Worm (Caenorhabditis elegans) whole organism, early embryonic: ENCODE results near the gene cyk-1.

Source experiments
- ama-1 ChIP-seq: fragments of 150-350 bp; optimal IDR thresholded peaks from 2 replicates; lab custom pipeline; 2014
- ceh-36 ChIP-seq: sonication (generic microtip); optimal IDR thresholded peaks from 2 replicates; lab custom pipeline; 2016; ENCODE audit warnings: missing genetic modification characterization, inconsistent platforms, missing compliant biosample characterization
- ets-7 ChIP-seq: sonication (generic microtip); optimal IDR thresholded peaks from 2 replicates; lab custom pipeline; 2016; ENCODE audit warnings: missing genotype, missing genetic modification characterization, missing compliant biosample characterization
- flt-1 ChIP-seq: fragments of 200-800 bp; sonication (Bioruptor generic); IDR thresholded peaks from 2 replicates; pipeline ENCODE4 v1.3.6; 2022; ENCODE audit warnings: missing genetic modification characterization, missing compliant biosample characterization
- hmg-4 ChIP-seq: fragments of 200-800 bp; sonication (Bioruptor generic); optimal IDR thresholded peaks from 2 replicates; lab custom pipeline; 2018; ENCODE audit warnings: mild to moderate bottlenecking, missing genetic modification characterization, missing compliant biosample characterization
- pes-1 ChIP-seq: fragments of 200-800 bp; sonication (Bioruptor generic); IDR thresholded peaks from 2 replicates; pipeline ENCODE4 v1.3.6; 2022; ENCODE audit warnings: missing genetic modification reagents, missing genetic modification characterization, missing compliant biosample characterization
- scrt-1 ChIP-seq: fragments of 200-800 bp; sonication (Bioruptor generic); IDR thresholded peaks from 2 replicates; pipeline ENCODE4 v1.3.6; 2022; ENCODE audit warnings: missing genetic modification characterization, missing compliant biosample characterization
- tbx-11 ChIP-seq: fragments of 200-800 bp; sonication (Bioruptor generic); IDR thresholded peaks from 2 replicates; pipeline ENCODE4 v1.3.6; 2022; ENCODE audit warnings: missing genetic modification characterization, missing compliant biosample characterization
- tbx-37 ChIP-seq: fragments of 200-800 bp; sonication (Bioruptor generic); conservative IDR thresholded peaks from 2 replicates; pipeline ENCODE4 v1.3.6; 2022; ENCODE audit warnings: missing genetic modification reagents, missing genetic modification characterization, missing compliant biosample characterization

ce11 chrIII:6989900-6990299 lies 39.1 kb downstream of the cyk-1 start, which contains the start of gene prk-1:
- TF ChIP-seq hmg-4 (GFP tag; lab: Kevin White, UChicago) (no peak), ama-1 (lab: Kevin White, UChicago) (no peak), ceh-36 (tag; lab: Kevin White, UChicago) (no peak), tbx-11 (no peak), tbx-37 (GFP tag; lab: Robert Waterston, UW) (no peak), pes-1 (GFP tag; lab: Robert Waterston, UW) (no peak), flt-1 (GFP tag; lab: Robert Waterston, UW) (no peak), scrt-1 (GFP tag; lab: Robert Waterston, UW) (no peak), ets-7 (no peak)
